Worm (Caenorhabditis elegans): ENCODE results near the gene zig-10.

- TF ChIP-seq hif-1 (tag; optimal IDR thresholded peaks at IDR 0.05) (no peak), pha-4 (GFP tag; IDR thresholded peaks at IDR 0.05) (no peak), pha-4 (tag; optimal IDR thresholded peaks at IDR 0.05) (no peak), snpc-4 (tag; optimal IDR thresholded peaks at IDR 0.05) (no peak), dve-1 (tag; optimal IDR thresholded peaks at IDR 0.05; ENCODE audit: insufficient read depth) (no peak), spr-3 (GFP tag; optimal IDR thresholded peaks at IDR 0.05) (no peak), lsy-2 (tag; optimal IDR thresholded peaks at IDR 0.05) (no peak), fos-1 (tag; optimal IDR thresholded peaks at IDR 0.05) (no peak), lin-38 (GFP tag; IDR thresholded peaks at IDR 0.05) (no peak), ceh-82 (tag; optimal IDR thresholded peaks at IDR 0.05) (no peak), aly-2 (tag; optimal IDR thresholded peaks at IDR 0.05) (no peak), ama-1 (optimal IDR thresholded peaks at IDR 0.05) (no peak), fkh-10 (GFP tag; optimal IDR thresholded peaks at IDR 0.05) (no peak), aha-1 (tag) (no peak), gei-8 (GFP tag; optimal IDR thresholded peaks at IDR 0.05) (no peak)
These were observed 51.1 kb downstream of the zig-10 start, which contains the start of gene nhr-22 for ce11 chrII:6449656-6450055.
